Worm (Caenorhabditis elegans): ENCODE data around the gene srg-34.

Gene srg-34

DNA sequence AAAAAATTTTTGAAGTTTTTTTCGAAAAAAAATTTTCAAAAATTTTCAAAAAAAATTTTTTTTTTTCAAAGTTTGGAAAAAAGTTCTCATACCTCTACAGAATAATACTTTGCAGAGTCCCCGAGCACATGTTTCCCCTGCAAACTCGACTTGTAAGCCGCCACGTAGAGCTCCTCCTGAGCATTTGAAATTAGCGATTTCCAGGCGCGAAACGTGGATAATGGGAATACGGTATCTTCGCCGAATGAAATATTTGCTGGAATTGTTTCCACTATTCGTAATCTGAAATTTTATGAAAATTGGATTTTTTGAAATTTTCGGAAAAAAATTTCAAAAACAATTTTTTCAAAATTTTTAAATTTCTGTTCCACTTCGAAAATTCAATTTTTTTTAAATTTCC lies 11.4 kb upstream of the srg-34 start:
- no peak for TF ChIP-seq isw-1 (GFP tag; IDR thresholded peaks at IDR 0.05)
- no peak for TF ChIP-seq aly-2 (tag; optimal IDR thresholded peaks at IDR 0.05)
- TF ChIP-seq nhr-71 (tag; optimal IDR thresholded peaks at IDR 0.05) = no peak
- no peak for TF ChIP-seq lir-3 (tag; optimal IDR thresholded peaks at IDR 0.05; ENCODE audit: poor library complexity)
- no peak for TF ChIP-seq mep-1 (tag; optimal IDR thresholded peaks at IDR 0.05)
- no peak for TF ChIP-seq ama-1 (optimal IDR thresholded peaks at IDR 0.05)
- no peak for TF ChIP-seq egl-27 (tag; optimal IDR thresholded peaks at IDR 0.05)
- no peak for TF ChIP-seq unc-98 (GFP tag; IDR thresholded peaks at IDR 0.05)
- TF ChIP-seq snu-23 (GFP tag; optimal IDR thresholded peaks at IDR 0.05) = no peak
- TF ChIP-seq dpl-1 (GFP tag; optimal IDR thresholded peaks at IDR 0.05) = no peak
- TF ChIP-seq nhr-76 (tag; optimal IDR thresholded peaks at IDR 0.05) = no peak
- TF ChIP-seq jun-1 (tag; optimal IDR thresholded peaks at IDR 0.05) = no peak
- no peak for TF ChIP-seq hlh-4 (tag; optimal IDR thresholded peaks at IDR 0.05)
- TF ChIP-seq ceh-8 (GFP tag; optimal IDR thresholded peaks at IDR 0.05) = no peak
- no peak for TF ChIP-seq zip-4 (GFP tag; optimal IDR thresholded peaks at IDR 0.05)
- TF ChIP-seq xbp-1 (tag; optimal IDR thresholded peaks at IDR 0.05) = no peak
- TF ChIP-seq pqm-1 (tag; optimal IDR thresholded peaks at IDR 0.05) = no peak
- TF ChIP-seq ztf-11 (tag; optimal IDR thresholded peaks at IDR 0.05) = no peak
- no peak for TF ChIP-seq dsc-1 (tag; optimal IDR thresholded peaks at IDR 0.05)
- TF ChIP-seq nhr-28 (tag; optimal IDR thresholded peaks at IDR 0.05) = no peak

DNA sequence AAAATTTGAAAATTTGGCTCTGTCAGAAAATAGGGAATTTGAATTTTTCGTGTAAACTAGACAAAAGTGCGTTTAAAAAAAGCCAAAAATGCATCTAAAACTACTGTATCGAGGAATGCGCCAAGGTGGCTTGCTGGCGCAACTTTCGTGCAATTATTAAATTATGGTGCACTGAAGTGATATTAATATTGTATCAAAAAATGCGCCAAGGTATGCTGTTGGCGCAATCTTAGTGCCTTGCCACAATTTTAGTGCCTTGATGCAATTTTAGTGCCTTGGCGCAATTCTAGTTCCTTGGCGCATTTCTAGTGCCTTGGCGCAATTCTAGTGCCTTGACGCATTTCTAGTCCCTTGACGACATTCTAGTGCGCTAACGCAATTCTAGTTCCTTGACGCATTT lies 10.4 kb upstream of the srg-34 start:
- TF ChIP-seq ztf-4 (tag; optimal IDR thresholded peaks at IDR 0.05) (no peak), snpc-4 (tag; optimal IDR thresholded peaks at IDR 0.05) (no peak), nhr-71 (tag; optimal IDR thresholded peaks at IDR 0.05) (no peak), fkh-8 (tag; optimal IDR thresholded peaks at IDR 0.05) (no peak), egl-27 (tag; optimal IDR thresholded peaks at IDR 0.05) (no peak), ceh-90 (tag; optimal IDR thresholded peaks at IDR 0.05) (no peak), efl-1 (optimal IDR thresholded peaks at IDR 0.05) (no peak), efl-1 (GFP tag; optimal IDR thresholded peaks at IDR 0.05 in 1 of 2) (peak in 1 of 2 experiments; percentile 91), lsy-2 (tag; optimal IDR thresholded peaks at IDR 0.05) (peak in 1 of 2 experiments; percentile 16), nhr-19 (GFP tag; conservative IDR thresholded peaks at IDR 0.05) (no peak), unc-130 (tag; optimal IDR thresholded peaks at IDR 0.05) (no peak), F16B12.6 (tag; optimal IDR thresholded peaks at IDR 0.05) (no peak), elt-2 (tag; optimal IDR thresholded peaks at IDR 0.05) (no peak), ces-1 (GFP tag; optimal IDR thresholded peaks at IDR 0.05) (no peak), skn-1 (tag; optimal IDR thresholded peaks at IDR 0.05) (no peak), zag-1 (tag; optimal IDR thresholded peaks at IDR 0.05) (no peak), hlh-17 (GFP tag; optimal IDR thresholded peaks at IDR 0.05; ENCODE audit: borderline replicate concordance) (no peak), blmp-1 (tag; optimal IDR thresholded peaks at IDR 0.05) (no peak)

- TF ChIP-seq nhr-85 (tag) (peak; percentile 72), lin-14 (GFP tag; optimal IDR thresholded peaks at IDR 0.05) (no peak), lsy-2 (tag; optimal IDR thresholded peaks at IDR 0.05) (peak in 1 of 2 experiments; percentile 59)
Measured at ce11 chrV:18573199-18573598, 8.5 kb upstream of the srg-34 start.

DNA sequence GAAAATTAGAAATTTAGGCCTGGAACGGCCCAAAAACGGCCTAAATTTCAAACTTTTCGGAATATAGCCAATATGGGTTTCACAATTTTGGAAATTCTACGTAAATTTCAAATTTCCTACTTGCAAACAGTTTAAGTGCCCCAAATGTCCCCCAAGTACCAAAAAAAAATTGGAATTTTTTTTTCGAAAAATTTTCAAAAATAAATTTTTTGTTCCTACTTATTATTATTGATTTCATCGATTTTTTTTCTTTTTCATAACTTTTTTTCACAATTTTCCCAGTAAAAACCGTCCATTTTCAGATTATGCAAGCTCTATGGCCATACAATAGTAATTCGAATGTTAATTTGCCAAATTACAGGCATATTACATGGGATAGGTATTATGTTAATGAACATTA lies 6.8 kb upstream of the srg-34 start, which contains the start of gene Y51A2D.21:
Y51A2D.21 (plus strand) TSS at position 301 of the 400 bp plus-strand sequence.
- TF ChIP-seq fos-1 (tag; optimal IDR thresholded peaks at IDR 0.05) (no peak), lin-15B (tag; optimal IDR thresholded peaks at IDR 0.05) (no peak), hlh-17 (GFP tag; optimal IDR thresholded peaks at IDR 0.05; ENCODE audit: borderline replicate concordance) (no peak), unc-62 (GFP tag; optimal IDR thresholded peaks at IDR 0.05) (no peak), sup-37 (GFP tag; optimal IDR thresholded peaks at IDR 0.05) (no peak), isw-1 (GFP tag; IDR thresholded peaks at IDR 0.05) (no peak), grh-1 (GFP tag; IDR thresholded peaks at IDR 0.05) (no peak), egl-13 (tag; optimal IDR thresholded peaks at IDR 0.05) (no peak), ztf-4 (tag; optimal IDR thresholded peaks at IDR 0.05) (no peak), sptf-1 (tag; optimal IDR thresholded peaks at IDR 0.05) (no peak), rnt-1 (tag; optimal IDR thresholded peaks at IDR 0.05) (no peak), F16B12.6 (tag; optimal IDR thresholded peaks at IDR 0.05) (no peak), aly-2 (tag; optimal IDR thresholded peaks at IDR 0.05) (no peak), egl-27 (tag; optimal IDR thresholded peaks at IDR 0.05) (no peak), nhr-84 (tag; optimal IDR thresholded peaks at IDR 0.05) (no peak), unc-30 (tag; optimal IDR thresholded peaks at IDR 0.05) (no peak), swsn-7 (tag; optimal IDR thresholded peaks at IDR 0.05) (no peak), nhr-85 (tag) (no peak)

Data from whole organism, L1 larva.